Fruit fly (Drosophila melanogaster) Kc167 (cell line): Measurements from ENCODE around the gene CG32512.

Source experiments
- h ChIP-seq: fragments of >200 bp; optimal IDR thresholded peaks from 3 replicates; lab custom pipeline; 2018; ENCODE audit warnings: missing external identifiers
- psq ChIP-seq: fragments of >200 bp; optimal IDR thresholded peaks from 2 replicates; lab custom pipeline; 2017; ENCODE audit warnings: missing external identifiers
- ttk ChIP-seq: sonication (Bioruptor generic); optimal IDR thresholded peaks from 2 replicates; lab custom pipeline; 2017; ENCODE audit warnings: missing external identifiers

DNA sequence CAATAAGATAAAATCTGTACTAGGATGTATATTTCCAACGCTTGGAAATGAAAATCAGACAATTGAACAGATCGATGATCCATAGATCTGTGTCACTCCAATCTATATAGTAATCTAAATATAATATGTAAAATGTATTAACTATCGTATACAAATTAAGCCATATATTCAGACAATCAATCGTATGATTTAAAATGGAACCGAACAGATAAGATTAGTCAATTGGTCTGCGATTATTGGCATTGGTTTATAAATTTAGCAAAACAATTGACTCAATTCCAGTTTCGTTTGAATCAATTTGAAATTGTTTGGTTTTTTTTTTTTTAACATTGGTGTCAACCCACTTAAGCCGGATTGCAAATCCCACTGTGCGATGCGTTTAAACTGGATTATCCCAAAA lies 568 bp upstream of the CG32512 start:
- TF ChIP-seq psq (no peak), ttk (no peak), h (lab: Kevin White, UChicago) (no peak)
